Fruit fly (Drosophila melanogaster) whole organism, embryonic: ENCODE measurements around the gene GAPcenA.

Experiments used
- ATbp ChIP-seq: fragments of 200-800 bp; sonication (Bioruptor generic); optimal IDR thresholded peaks from 2 replicates; lab custom pipeline; 2017; ENCODE audit warnings: missing biosample characterization, mild to moderate bottlenecking, missing genetic modification characterization, missing genetic modification reagents
- CG10209 ChIP-seq: fragments of 200-800 bp; sonication (Bioruptor generic); optimal IDR thresholded peaks from 3 replicates; lab custom pipeline; 2017; ENCODE audit warnings: missing biosample characterization, mild to moderate bottlenecking, missing genetic modification characterization, missing genetic modification reagents
- CG10565 ChIP-seq: fragments of 200-800 bp; sonication (Bioruptor generic); optimal IDR thresholded peaks from 3 replicates; lab custom pipeline; 2016; ENCODE audit warnings: missing biosample characterization, mild to moderate bottlenecking, missing genetic modification characterization
- CG11247 ChIP-seq: fragments of 200-800 bp; sonication (Bioruptor generic); IDR thresholded peaks from 2 replicates; pipeline ENCODE4 v1.3.6; 2022; ENCODE audit warnings: missing biosample characterization, missing genetic modification characterization
- CG11504 ChIP-seq: fragments of 200-800 bp; sonication (Bioruptor generic); optimal IDR thresholded peaks from 3 replicates; lab custom pipeline; 2019; ENCODE audit warnings: missing biosample characterization, mild to moderate bottlenecking, missing genetic modification characterization, moderate library complexity
- CG12659 ChIP-seq: fragments of 200-800 bp; sonication (Bioruptor generic); optimal IDR thresholded peaks from 3 replicates; lab custom pipeline; 2017; ENCODE audit warnings: mild to moderate bottlenecking, missing biosample characterization, missing genetic modification reagents, missing genetic modification characterization
- CG13296 ChIP-seq: fragments of 200-800 bp; sonication (Bioruptor generic); optimal IDR thresholded peaks from 3 replicates; lab custom pipeline; 2018; ENCODE audit warnings: missing biosample characterization, mild to moderate bottlenecking, missing genetic modification characterization
- CG13424 ChIP-seq: fragments of 200-800 bp; sonication (Bioruptor generic); optimal IDR thresholded peaks from 2 replicates; lab custom pipeline; 2019; ENCODE audit warnings: missing biosample characterization, mild to moderate bottlenecking, missing genetic modification characterization, moderate library complexity
- CG13775 ChIP-seq: fragments of 200-800 bp; sonication (Bioruptor generic); optimal IDR thresholded peaks from 3 replicates; lab custom pipeline; 2017; ENCODE audit warnings: missing biosample characterization, mild to moderate bottlenecking, missing genetic modification characterization
- CG14014 ChIP-seq: fragments of 200-800 bp; sonication (Bioruptor generic); IDR thresholded peaks from 2 replicates; pipeline ENCODE4 v1.3.6; 2022; ENCODE audit warnings: missing biosample characterization, missing genetic modification characterization
- CG15514 ChIP-seq: fragments of 200-800 bp; sonication (Bioruptor generic); optimal IDR thresholded peaks from 3 replicates; lab custom pipeline; 2017; ENCODE audit warnings: missing biosample characterization, missing genetic modification characterization, mild to moderate bottlenecking, moderate library complexity, missing genetic modification reagents
- CG17328 ChIP-seq: fragments of 200-800 bp; sonication (Bioruptor generic); IDR thresholded peaks from 2 replicates; pipeline ENCODE4 v1.3.6; 2022; ENCODE audit warnings: missing biosample characterization, missing genetic modification characterization
- CG18011 ChIP-seq: fragments of 200-800 bp; sonication (Bioruptor generic); optimal IDR thresholded peaks from 2 replicates; lab custom pipeline; 2017; ENCODE audit warnings: missing biosample characterization, missing genetic modification characterization, mild to moderate bottlenecking, moderate library complexity, missing genotype
- CG18619 ChIP-seq: fragments of 200-800 bp; sonication (Bioruptor generic); optimal IDR thresholded peaks from 3 replicates; lab custom pipeline; 2017; ENCODE audit warnings: missing biosample characterization, mild to moderate bottlenecking, missing genetic modification characterization
- CG30431 ChIP-seq: fragments of 200-800 bp; sonication (Bioruptor generic); optimal IDR thresholded peaks from 2 replicates; lab custom pipeline; 2017; ENCODE audit warnings: missing biosample characterization, missing genetic modification characterization
- CG32767 ChIP-seq: fragments of 200-800 bp; sonication (Bioruptor generic); IDR thresholded peaks from 2 replicates; pipeline ENCODE4 v1.3.6; 2022; ENCODE audit warnings: missing biosample characterization, missing genetic modification characterization
- CG3838 ChIP-seq: fragments of 200-800 bp; sonication (Bioruptor generic); optimal IDR thresholded peaks from 3 replicates; lab custom pipeline; 2016; ENCODE audit warnings: missing biosample characterization, missing genetic modification characterization
- CG4328 ChIP-seq: fragments of 200-800 bp; sonication (Bioruptor generic); optimal IDR thresholded peaks from 3 replicates; lab custom pipeline; 2017; ENCODE audit warnings: missing biosample characterization, missing genetic modification reagents, missing genetic modification characterization
- CrebB ChIP-seq: fragments of 200-800 bp; sonication (Bioruptor generic); optimal IDR thresholded peaks from 3 replicates; lab custom pipeline; 2018; ENCODE audit warnings: missing biosample characterization, mild to moderate bottlenecking, missing genetic modification characterization
- Fer2 ChIP-seq: fragments of 200-800 bp; sonication (Bioruptor generic); optimal IDR thresholded peaks from 2 replicates; lab custom pipeline; 2018; ENCODE audit warnings: missing biosample characterization, mild to moderate bottlenecking, missing genetic modification characterization, moderate library complexity
- Gsc ChIP-seq: fragments of 200-800 bp; sonication (Bioruptor generic); IDR thresholded peaks from 2 replicates; pipeline ENCODE4 v1.3.6; 2022; ENCODE audit warnings: missing biosample characterization, missing genetic modification characterization
- Hr51 ChIP-seq, 2 experiments: fragments of 200-800 bp; sonication (Bioruptor generic); optimal IDR thresholded peaks; 2 replicates in 1 of 2; 3 replicates in 1 of 2; lab custom pipeline; 2016 to 2018; ENCODE audit warnings: missing biosample characterization in 2 of 2, missing genetic modification characterization in 2 of 2, mild to moderate bottlenecking in 1 of 2, moderate library complexity in 1 of 2
- Mad ChIP-seq: fragments of 200-800 bp; sonication (Bioruptor generic); optimal IDR thresholded peaks from 2 replicates; lab custom pipeline; 2016; ENCODE audit warnings: missing biosample characterization, missing genetic modification characterization
- Meics ChIP-seq: fragments of 200-800 bp; sonication (Bioruptor generic); optimal IDR thresholded peaks from 2 replicates; lab custom pipeline; 2017; ENCODE audit warnings: missing biosample characterization, mild to moderate bottlenecking, missing genetic modification characterization
- NFAT ChIP-seq: fragments of 200-800 bp; sonication (Bioruptor generic); IDR thresholded peaks from 2 replicates; pipeline ENCODE4 v1.3.6; 2022; ENCODE audit warnings: missing biosample characterization, missing genetic modification characterization
- Oli ChIP-seq: fragments of 200-800 bp; sonication (Bioruptor generic); optimal IDR thresholded peaks from 2 replicates; lab custom pipeline; 2018; ENCODE audit warnings: missing biosample characterization, mild to moderate bottlenecking, missing genetic modification characterization, moderate library complexity
- Ssrp ChIP-seq: fragments of 200-800 bp; sonication (Bioruptor generic); optimal IDR thresholded peaks from 2 replicates; lab custom pipeline; 2018; ENCODE audit warnings: missing biosample characterization, mild to moderate bottlenecking, missing genetic modification characterization, moderate library complexity
- Trl ChIP-seq, 3 experiments: fragments of >200 bp in 2 of 3; fragments of 200-800 bp in 1 of 3; sonication (Bioruptor generic) in 1 of 3; optimal IDR thresholded peaks; 2 replicates in 1 of 3; 3 replicates in 2 of 3; lab custom pipeline; 2016 to 2017; ENCODE audit warnings: missing biosample characterization in 1 of 3, missing genetic modification characterization in 1 of 3
- Usf ChIP-seq: fragments of 200-800 bp; sonication (Bioruptor generic); optimal IDR thresholded peaks from 2 replicates; lab custom pipeline; 2017; ENCODE audit warnings: missing genotype, missing biosample characterization, missing genetic modification characterization
- ase ChIP-seq: fragments of 200-800 bp; sonication (Bioruptor generic); IDR thresholded peaks from 3 replicates; pipeline ENCODE4 v1.3.6; 2022; ENCODE audit warnings: missing biosample characterization, missing genetic modification characterization
- ash1 ChIP-seq: fragments of 200-800 bp; sonication (Bioruptor generic); optimal IDR thresholded peaks from 2 replicates; lab custom pipeline; 2018; ENCODE audit warnings: missing biosample characterization, mild to moderate bottlenecking, missing genetic modification characterization
- az2 ChIP-seq: fragments of 200-800 bp; sonication (Bioruptor generic); optimal IDR thresholded peaks from 3 replicates; lab custom pipeline; 2016; ENCODE audit warnings: missing biosample characterization, missing genetic modification characterization
- bcd ChIP-seq: fragments of 200-800 bp; sonication (Bioruptor generic); optimal IDR thresholded peaks from 2 replicates; lab custom pipeline; 2017; ENCODE audit warnings: missing biosample characterization, mild to moderate bottlenecking, missing genetic modification characterization
- br ChIP-seq: fragments of >200 bp; optimal IDR thresholded peaks from 2 replicates; lab custom pipeline; 2017
- caup ChIP-seq: fragments of 200-800 bp; sonication (Bioruptor generic); optimal IDR thresholded peaks from 3 replicates; lab custom pipeline; 2017; ENCODE audit warnings: missing biosample characterization, mild to moderate bottlenecking, missing genetic modification characterization, moderate library complexity; ENCODE audit not compliant: severe bottlenecking
- ems ChIP-seq: fragments of 200-800 bp; sonication (Bioruptor generic); optimal IDR thresholded peaks from 3 replicates; lab custom pipeline; 2016; ENCODE audit warnings: missing biosample characterization, missing genetic modification characterization
- gce ChIP-seq: fragments of 200-800 bp; sonication (Bioruptor generic); IDR thresholded peaks from 3 replicates; pipeline ENCODE4 v1.3.6; 2022; ENCODE audit warnings: missing biosample characterization, missing genetic modification characterization
- grau ChIP-seq: fragments of 200-800 bp; optimal IDR thresholded peaks from 3 replicates; lab custom pipeline; 2019; ENCODE audit warnings: missing biosample characterization, mild to moderate bottlenecking, missing genetic modification characterization, moderate library complexity
- h ChIP-seq: fragments of >200 bp; optimal IDR thresholded peaks from 2 replicates; lab custom pipeline; 2017
- hth ChIP-seq: fragments of >200 bp; optimal IDR thresholded peaks from 2 replicates; lab custom pipeline; 2017; ENCODE audit warnings: inconsistent platforms
- mld ChIP-seq: fragments of 200-800 bp; sonication (Bioruptor generic); IDR thresholded peaks from 3 replicates; pipeline ENCODE4 v1.3.6; 2022; ENCODE audit warnings: missing biosample characterization, missing genetic modification characterization; ENCODE audit not compliant: partially characterized antibody
- org-1 ChIP-seq: fragments of 200-800 bp; sonication (Bioruptor generic); optimal IDR thresholded peaks from 2 replicates; lab custom pipeline; 2017; ENCODE audit warnings: missing biosample characterization, missing genetic modification characterization
- pan ChIP-seq, 4 experiments: fragments of >200 bp in 3 of 4; fragments of 200-800 bp in 1 of 4; sonication (Bioruptor generic) in 1 of 4; optimal IDR thresholded peaks in 3 of 4; IDR thresholded peaks in 1 of 4; 2 replicates each; pipeline versions ENCODE4 v1.3.6 to Lab custom; 2017 to 2022; ENCODE audit warnings: missing biosample characterization in 2 of 4, missing genetic modification characterization in 2 of 4, mixed read lengths in 1 of 4
- so ChIP-seq: fragments of 200-800 bp; sonication (Bioruptor generic); IDR thresholded peaks from 3 replicates; pipeline ENCODE4 v1.3.6; 2022; ENCODE audit warnings: missing biosample characterization, missing genetic modification characterization
- sr ChIP-seq: fragments of 200-800 bp; sonication (Bioruptor generic); IDR thresholded peaks from 3 replicates; pipeline ENCODE4 v1.3.6; 2022; ENCODE audit warnings: missing biosample characterization, missing genetic modification characterization
- vvl ChIP-seq: fragments of 200-800 bp; sonication (Bioruptor generic); IDR thresholded peaks from 2 replicates; pipeline ENCODE4 v1.3.6; 2022; ENCODE audit warnings: missing biosample characterization, missing genetic modification characterization
- zfh2 ChIP-seq: fragments of 200-800 bp; sonication (Bioruptor generic); optimal IDR thresholded peaks from 2 replicates; lab custom pipeline; 2016; ENCODE audit warnings: missing biosample characterization, missing genetic modification characterization

GAPcenA gene

dm6 chr3L:8340264-8341095 lies 5.9 kb upstream of the GAPcenA start, which contains the start of the genes Prim1 and CG7083 (continued):
- no peak for TF ChIP-seq sr (GFP tag; lab: Robert Waterston, UW)
- no peak for TF ChIP-seq Usf (GFP tag; lab: Kevin White, UChicago)
- TF ChIP-seq h (lab: Kevin White, UChicago) = no peak
- no peak for TF ChIP-seq Trl (optimal IDR thresholded peaks at IDR 0.05; lab: Kevin White, UChicago)
- TF ChIP-seq Trl (GFP tag; optimal IDR thresholded peaks at IDR 0.05; lab: Kevin White, UChicago) = peak; percentile 65
- TF ChIP-seq vvl = peak; percentile 62
- TF ChIP-seq CG30431 (GFP tag; lab: Kevin White, UChicago) = peak; percentile 23
- TF ChIP-seq CG13424 (tag; lab: Kevin White, UChicago) = peak; percentile 61
- no peak for TF ChIP-seq Fer2 (tag; lab: Kevin White, UChicago)
- peak; percentile 25 for TF ChIP-seq ems (GFP tag; lab: Kevin White, UChicago)
- peak; percentile 53 for TF ChIP-seq Mad
- TF ChIP-seq Ssrp = peak; percentile 14
- peak; percentile 58 for TF ChIP-seq Meics (GFP tag; lab: Kevin White, UChicago)
- peak; percentile 52 for TF ChIP-seq CG17328 (GFP tag; lab: Robert Waterston, UW)
- peak; percentile 53 for TF ChIP-seq CG13296 (GFP tag; lab: Kevin White, UChicago)
- TF ChIP-seq CG10565 (GFP tag; lab: Kevin White, UChicago) = no peak
- TF ChIP-seq gce (GFP tag; lab: Robert Waterston, UW) = no peak
- peak; percentile 56 for TF ChIP-seq CG18011
- TF ChIP-seq br = no peak
- no peak for TF ChIP-seq CrebB
- TF ChIP-seq hth (lab: Kevin White, UChicago) = no peak

- TF ChIP-seq CG13775 (GFP tag; lab: Kevin White, UChicago) = no peak
- TF ChIP-seq gce (GFP tag; lab: Robert Waterston, UW) = no peak
- TF ChIP-seq NFAT (GFP tag; lab: Robert Waterston, UW) = no peak
- no peak for TF ChIP-seq CG11504
- no peak for TF ChIP-seq caup (GFP tag; lab: Kevin White, UChicago)
- no peak for TF ChIP-seq zfh2 (GFP tag; lab: Kevin White, UChicago)
- no peak for TF ChIP-seq az2 (GFP tag; lab: Kevin White, UChicago)
- TF ChIP-seq ATbp (GFP tag; lab: Kevin White, UChicago) = no peak
- no peak for TF ChIP-seq mld
- TF ChIP-seq ash1 (GFP tag; lab: Kevin White, UChicago) = no peak
Measured at dm6 chr3L:8345182-8345581, 1.2 kb upstream of the GAPcenA start.

- TF ChIP-seq CG32767 = no peak
- TF ChIP-seq pan (optimal IDR thresholded peaks at IDR 0.05; lab: Kevin White, UChicago) = no peak
- peak in 1 of 2 experiments; percentile 64 for TF ChIP-seq pan (GFP tag; optimal IDR thresholded peaks at IDR 0.05 in 1 of 2, IDR thresholded peaks at IDR 0.05 in 1 of 2)
- TF ChIP-seq CG4328 (GFP tag; lab: Kevin White, UChicago) = peak; percentile 50
- TF ChIP-seq CG3838 (GFP tag; lab: Kevin White, UChicago) = no peak
- TF ChIP-seq org-1 = peak; percentile 36
- no peak for TF ChIP-seq Gsc (GFP tag; lab: Robert Waterston, UW)
- peak in 1 of 2 experiments; percentile 11 for TF ChIP-seq Hr51 (GFP tag; optimal IDR thresholded peaks at IDR 0.05; lab: Kevin White, UChicago)
- TF ChIP-seq CG17328 (GFP tag; lab: Robert Waterston, UW) = peak; percentile 36; the same call in 1 of the 2 replicates
- peak; percentile 49; the same call in 1 of the 3 replicates for TF ChIP-seq so
- peak; percentile 20 for TF ChIP-seq bcd (GFP tag; lab: Kevin White, UChicago)
- TF ChIP-seq Oli (tag; lab: Kevin White, UChicago) = no peak
- peak; percentile 50 for TF ChIP-seq CG10209
- no peak for TF ChIP-seq grau (tag; lab: Kevin White, UChicago)
- TF ChIP-seq CG14014 (GFP tag; lab: Robert Waterston, UW) = peak; percentile 48; the same call in 1 of the 2 replicates
- TF ChIP-seq CG12659 = peak; percentile 2
- TF ChIP-seq CG15514 = peak; percentile 64
- peak; percentile 18 for TF ChIP-seq CG18619 (GFP tag; lab: Kevin White, UChicago)
- peak; percentile 47; the same call in 1 of the 2 replicates for TF ChIP-seq CG11247 (GFP tag; lab: Robert Waterston, UW)
- peak; percentile 37; the same call in 1 of the 3 replicates for TF ChIP-seq ase (GFP tag; lab: Robert Waterston, UW)
Measured at dm6 chr3L:8347346-8347745, 985 bp downstream of the GAPcenA start.
